Worm (Caenorhabditis elegans): ENCODE measurements around the gene mrpl-10.

DNA sequence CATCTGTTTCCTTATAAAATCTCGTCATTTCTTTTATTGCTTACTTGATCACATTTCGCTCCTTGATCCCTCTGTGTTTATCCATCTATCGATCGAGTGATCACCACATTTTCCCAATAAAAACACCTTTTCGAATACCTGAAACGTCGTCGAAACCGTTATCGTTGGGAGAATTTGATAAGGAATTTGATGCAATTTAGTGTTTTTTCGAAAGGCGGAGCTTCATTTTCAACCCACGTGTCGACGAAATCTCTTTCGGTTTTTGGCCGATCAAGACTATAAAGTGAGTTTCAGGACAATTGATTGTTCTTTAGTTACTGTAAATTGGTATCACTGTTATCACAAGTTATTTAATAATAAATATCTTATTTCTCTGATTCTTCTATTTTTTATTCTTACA lies 13.7 kb downstream of the mrpl-10 start, which contains the start of gene srdh-1:
- TF ChIP-seq ama-1 (optimal IDR thresholded peaks at IDR 0.05): no peak
- no peak for TF ChIP-seq tra-4 (tag; optimal IDR thresholded peaks at IDR 0.05)
- TF ChIP-seq hmbx-1 (tag; optimal IDR thresholded peaks at IDR 0.05): no peak
- TF ChIP-seq flt-1 (GFP tag; IDR thresholded peaks at IDR 0.05): no peak
- no peak for TF ChIP-seq ceh-36 (tag; optimal IDR thresholded peaks at IDR 0.05)
- TF ChIP-seq hmg-4 (GFP tag; optimal IDR thresholded peaks at IDR 0.05): no peak
- TF ChIP-seq ets-7 (tag; optimal IDR thresholded peaks at IDR 0.05): no peak
- TF ChIP-seq F13C5.2 (tag; optimal IDR thresholded peaks at IDR 0.05): no peak

Measured in whole organism, early embryonic.